Worm (Caenorhabditis elegans) whole organism, L1 larva: ENCODE results near the gene ugt-56.

ENCODE experiments used
- fkh-4 ChIP-seq: sonication (generic microtip); optimal IDR thresholded peaks from 2 replicates; lab custom pipeline; 2016; ENCODE audit warnings: missing compliant biosample characterization, missing genetic modification characterization, borderline replicate concordance
- fos-1 ChIP-seq: fragments of 150-350 bp; optimal IDR thresholded peaks from 2 replicates; lab custom pipeline; 2014; ENCODE audit warnings: missing biosample characterization, missing genetic modification characterization
- nhr-84 ChIP-seq: sonication (generic microtip); optimal IDR thresholded peaks from 2 replicates; lab custom pipeline; 2017; ENCODE audit warnings: missing biosample characterization, missing genetic modification characterization
- snpc-4 ChIP-seq: fragments of 150-350 bp; optimal IDR thresholded peaks from 2 replicates; lab custom pipeline; 2014; ENCODE audit warnings: missing biosample characterization, missing genetic modification characterization
- ztf-11 ChIP-seq, 2 experiments: sonication (generic microtip); optimal IDR thresholded peaks; 2 replicates each; lab custom pipeline; 2016 to 2017; ENCODE audit warnings: missing genetic modification characterization in 2 of 2, missing biosample characterization in 1 of 2, missing compliant biosample characterization in 1 of 2

DNA sequence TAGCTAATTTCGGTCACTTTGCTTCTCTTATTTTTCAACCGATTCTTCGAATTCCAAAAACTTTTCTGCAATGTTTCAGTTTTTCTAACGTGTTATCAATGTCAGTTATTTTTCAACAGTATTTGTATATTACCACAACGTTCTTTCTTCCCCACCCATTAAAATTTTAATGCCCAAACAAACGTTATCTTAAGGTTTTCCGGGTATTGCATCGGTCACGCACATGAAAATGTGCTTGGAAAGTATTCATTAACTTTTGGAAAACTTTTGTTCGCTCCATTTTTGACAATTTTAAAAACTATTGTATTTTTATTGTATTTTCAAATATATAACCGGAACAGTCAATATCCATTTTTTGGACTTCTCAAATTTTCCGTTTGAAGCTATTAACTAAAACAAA, 37.3 kb downstream of the ugt-56 start:
- TF ChIP-seq ztf-11 (tag; optimal IDR thresholded peaks at IDR 0.05; lab: Kevin White, UChicago) (no peak), snpc-4 (tag; lab: Kevin White, UChicago) (no peak), fos-1 (tag; lab: Kevin White, UChicago) (no peak), nhr-84 (tag; lab: Kevin White, UChicago) (no peak), fkh-4 (tag; lab: Kevin White, UChicago) (no peak)
